Worm (Caenorhabditis elegans) whole organism, late embryonic: ENCODE measurements around the gene rbm-28.

Experiments
- K09A11.1 ChIP-seq: sonication (generic microtip); optimal IDR thresholded peaks from 2 replicates; lab custom pipeline; 2017; ENCODE audit warnings: antibody characterized with exemption, mild to moderate bottlenecking, missing genetic modification characterization, missing compliant biosample characterization; ENCODE audit not compliant: insufficient read depth
- ama-1 ChIP-seq: fragments of 150-350 bp; optimal IDR thresholded peaks from 2 replicates; lab custom pipeline; 2014
- ceh-14 ChIP-seq: sonication (generic microtip); optimal IDR thresholded peaks from 2 replicates; lab custom pipeline; 2016; ENCODE audit warnings: missing genotype, missing genetic modification characterization, missing compliant biosample characterization
- ceh-22 ChIP-seq: sonication (generic microtip); optimal IDR thresholded peaks from 2 replicates; lab custom pipeline; 2017; ENCODE audit warnings: missing biosample characterization, missing genetic modification characterization
- fkh-10 ChIP-seq: fragments of 150-350 bp; optimal IDR thresholded peaks from 2 replicates; lab custom pipeline; 2014; ENCODE audit warnings: missing biosample characterization, missing genetic modification reagents, missing genetic modification characterization
- pqm-1 ChIP-seq: sonication (generic microtip); optimal IDR thresholded peaks from 2 replicates; lab custom pipeline; 2016; ENCODE audit warnings: missing genetic modification characterization, missing compliant biosample characterization
- sdc-2 ChIP-seq: sonication (generic microtip); optimal IDR thresholded peaks from 2 replicates; lab custom pipeline; 2016; ENCODE audit warnings: missing genotype, missing genetic modification characterization, missing compliant biosample characterization
- tbx-2 ChIP-seq: sonication (generic microtip); optimal IDR thresholded peaks from 2 replicates; lab custom pipeline; 2016; ENCODE audit warnings: missing genetic modification characterization, missing compliant biosample characterization
- tbx-7 ChIP-seq: sonication (generic microtip); optimal IDR thresholded peaks from 2 replicates; lab custom pipeline; 2016; ENCODE audit warnings: missing genotype, missing genetic modification characterization, missing compliant biosample characterization

- no peak for TF ChIP-seq sdc-2
- no peak for TF ChIP-seq tbx-7 (tag; lab: Kevin White, UChicago)
- TF ChIP-seq fkh-10 (GFP tag; lab: Kevin White, UChicago), result no peak
- no peak for TF ChIP-seq tbx-2
- TF ChIP-seq ceh-22 (tag; lab: Kevin White, UChicago), result no peak
- TF ChIP-seq ama-1 (lab: Kevin White, UChicago), result no peak
- no peak for TF ChIP-seq ceh-14
- TF ChIP-seq K09A11.1 (tag; lab: Kevin White, UChicago), result no peak
- TF ChIP-seq pqm-1 (tag; lab: Kevin White, UChicago), result no peak
Measured at ce11 chrII:14841253-14841652, 15.8 kb upstream of the rbm-28 start.
